Worm (Caenorhabditis elegans) whole organism, young adult: ENCODE measurements around the gene nspe-3.

ENCODE experiments used
- B0261.1 ChIP-seq: sonication (generic microtip); optimal IDR thresholded peaks from 2 replicates; lab custom pipeline; 2016; ENCODE audit warnings: mild to moderate bottlenecking, missing genetic modification characterization, moderate library complexity, missing compliant biosample characterization
- C17E4.6 ChIP-seq: fragments of 200-800 bp; sonication (Bioruptor generic); IDR thresholded peaks from 2 replicates; pipeline ENCODE4 v1.3.6; 2022; ENCODE audit warnings: missing genetic modification reagents, missing genetic modification characterization, missing compliant biosample characterization
- D2030.7 ChIP-seq: fragments of 200-800 bp; sonication (Bioruptor generic); IDR thresholded peaks from 2 replicates; pipeline ENCODE4 v1.3.6; 2022; ENCODE audit warnings: missing genetic modification reagents, missing genetic modification characterization, missing compliant biosample characterization
- F10E7.11 ChIP-seq: sonication (generic microtip); optimal IDR thresholded peaks from 2 replicates; lab custom pipeline; 2017; ENCODE audit warnings: mild to moderate bottlenecking, missing genetic modification characterization, moderate library complexity, missing compliant biosample characterization
- F49E8.2 ChIP-seq: sonication (generic microtip); optimal IDR thresholded peaks from 3 replicates; lab custom pipeline; 2017; ENCODE audit warnings: missing genetic modification characterization, mild to moderate bottlenecking, missing compliant biosample characterization, antibody characterized with exemption, moderate library complexity; ENCODE audit not compliant: insufficient read depth
- F52B5.7 ChIP-seq: sonication (generic microtip); optimal IDR thresholded peaks from 2 replicates; lab custom pipeline; 2016; ENCODE audit warnings: mild to moderate bottlenecking, missing genetic modification characterization, missing compliant biosample characterization
- T26A5.8 ChIP-seq: sonication (generic microtip); optimal IDR thresholded peaks from 2 replicates; lab custom pipeline; 2016; ENCODE audit warnings: missing genetic modification characterization, missing compliant biosample characterization
- Y67H2A.10 ChIP-seq: fragments of 200-800 bp; sonication (Bioruptor generic); conservative IDR thresholded peaks from 2 replicates; pipeline ENCODE4 v1.3.6; 2022; ENCODE audit warnings: missing genetic modification reagents, missing genetic modification characterization, missing compliant biosample characterization
- athp-1 ChIP-seq: sonication (generic microtip); optimal IDR thresholded peaks from 2 replicates; lab custom pipeline; 2017; ENCODE audit warnings: mild to moderate bottlenecking, missing genetic modification characterization, missing compliant biosample characterization
- attf-5 ChIP-seq: fragments of 200-800 bp; sonication (Bioruptor generic); optimal IDR thresholded peaks from 2 replicates; lab custom pipeline; 2018; ENCODE audit warnings: mild to moderate bottlenecking, missing genetic modification characterization, missing compliant biosample characterization
- ceh-27 ChIP-seq: fragments of 200-800 bp; sonication (Bioruptor generic); optimal IDR thresholded peaks from 2 replicates; lab custom pipeline; 2018; ENCODE audit warnings: mild to moderate bottlenecking, missing genetic modification characterization, moderate library complexity, missing compliant biosample characterization
- ceh-40 ChIP-seq: fragments of 200-800 bp; sonication (Bioruptor generic); IDR thresholded peaks from 2 replicates; pipeline ENCODE4 v1.3.6; 2022; ENCODE audit warnings: missing genetic modification characterization, missing compliant biosample characterization
- ceh-58 ChIP-seq: fragments of 200-800 bp; sonication (Bioruptor generic); IDR thresholded peaks from 2 replicates; pipeline ENCODE4 v1.3.6; 2022; ENCODE audit warnings: missing genetic modification characterization, missing compliant biosample characterization
- chd-7 ChIP-seq: sonication (generic microtip); optimal IDR thresholded peaks from 2 replicates; lab custom pipeline; 2016; ENCODE audit warnings: mild to moderate bottlenecking, missing genetic modification characterization, moderate library complexity, missing compliant biosample characterization
- die-1 ChIP-seq: sonication (generic microtip); optimal IDR thresholded peaks from 2 replicates; lab custom pipeline; 2016; ENCODE audit warnings: missing genotype, mild to moderate bottlenecking, missing genetic modification characterization, missing compliant biosample characterization
- dox-1 ChIP-seq: fragments of 200-800 bp; sonication (Bioruptor generic); IDR thresholded peaks from 2 replicates; pipeline ENCODE4 v1.3.6; 2022; ENCODE audit warnings: missing genetic modification reagents, missing genetic modification characterization, missing compliant biosample characterization
- ekl-4 ChIP-seq: fragments of 200-800 bp; sonication (Bioruptor generic); IDR thresholded peaks from 2 replicates; pipeline ENCODE4 v1.3.6; 2022; ENCODE audit warnings: missing genetic modification reagents, missing genetic modification characterization, missing compliant biosample characterization
- hrde-1 ChIP-seq: sonication (generic microtip); optimal IDR thresholded peaks from 2 replicates; lab custom pipeline; 2016; ENCODE audit warnings: missing genetic modification characterization, mild to moderate bottlenecking, missing compliant biosample characterization, moderate library complexity, missing genotype, missing genetic modification reagents, borderline replicate concordance
- let-526 ChIP-seq: fragments of 200-800 bp; sonication (Bioruptor generic); IDR thresholded peaks from 2 replicates; pipeline ENCODE4 v1.3.6; 2022; ENCODE audit warnings: missing genetic modification reagents, missing genetic modification characterization, missing compliant biosample characterization
- lin-40 ChIP-seq: sonication (generic microtip); optimal IDR thresholded peaks from 2 replicates; lab custom pipeline; 2016; ENCODE audit warnings: missing genetic modification characterization, mild to moderate bottlenecking, missing compliant biosample characterization, missing genotype, missing genetic modification reagents
- lin-54 ChIP-seq: fragments of 200-800 bp; sonication (Bioruptor generic); optimal IDR thresholded peaks from 2 replicates; lab custom pipeline; 2018; ENCODE audit warnings: mild to moderate bottlenecking, missing genetic modification characterization, missing compliant biosample characterization
- mel-28 ChIP-seq: sonication (generic microtip); optimal IDR thresholded peaks from 2 replicates; lab custom pipeline; 2016; ENCODE audit warnings: borderline replicate concordance, mild to moderate bottlenecking, missing genetic modification characterization, missing compliant biosample characterization
- nfya-1 ChIP-seq: sonication (generic microtip); optimal IDR thresholded peaks from 2 replicates; lab custom pipeline; 2017; ENCODE audit warnings: antibody characterized with exemption, missing compliant biosample characterization, missing genetic modification characterization, borderline replicate concordance; ENCODE audit not compliant: insufficient read depth
- nfya-2 ChIP-seq: fragments of 200-800 bp; sonication (Bioruptor generic); IDR thresholded peaks from 2 replicates; pipeline ENCODE4 v1.3.6; 2022; ENCODE audit warnings: missing genetic modification reagents, missing genetic modification characterization, missing compliant biosample characterization
- nfyb-1 ChIP-seq: fragments of 200-800 bp; sonication (Bioruptor generic); IDR thresholded peaks from 2 replicates; pipeline ENCODE4 v1.3.6; 2022; ENCODE audit warnings: missing genetic modification reagents, missing genetic modification characterization, missing compliant biosample characterization
- nhr-179 ChIP-seq: sonication (generic microtip); optimal IDR thresholded peaks from 2 replicates; lab custom pipeline; 2016; ENCODE audit warnings: mild to moderate bottlenecking, missing genetic modification characterization, missing compliant biosample characterization
- nhr-80 ChIP-seq: sonication (generic microtip); optimal IDR thresholded peaks from 2 replicates; lab custom pipeline; 2016; ENCODE audit warnings: missing genetic modification characterization, missing compliant biosample characterization
- pha-4 ChIP-seq: fragments of 150-350 bp; sonication (generic microtip); optimal IDR thresholded peaks from 2 replicates; lab custom pipeline; 2014; ENCODE audit warnings: missing biosample characterization, missing genetic modification reagents, missing genetic modification characterization
- rpc-1 ChIP-seq, 2 experiments: fragments of 150-350 bp in 1 of 2; sonication (generic microtip) in 1 of 2; optimal IDR thresholded peaks; 2 replicates each; lab custom pipeline; 2014 to 2018; ENCODE audit warnings: missing biosample characterization in 1 of 2, missing genetic modification characterization in 1 of 2, missing genetic modification reagents in 1 of 2, missing genotype in 1 of 2
- snpc-1.3 ChIP-seq: sonication (generic microtip); optimal IDR thresholded peaks from 2 replicates; lab custom pipeline; 2017; ENCODE audit warnings: missing genetic modification characterization, mild to moderate bottlenecking, missing compliant biosample characterization, antibody characterized with exemption, moderate library complexity, missing genotype, missing genetic modification reagents; ENCODE audit not compliant: insufficient read depth
- somi-1 ChIP-seq: fragments of 200-800 bp; sonication (Bioruptor generic); optimal IDR thresholded peaks from 2 replicates; lab custom pipeline; 2018; ENCODE audit warnings: mild to moderate bottlenecking, missing genetic modification characterization, missing compliant biosample characterization
- zim-3 ChIP-seq: sonication (generic microtip); optimal IDR thresholded peaks from 2 replicates; lab custom pipeline; 2017; ENCODE audit warnings: mild to moderate bottlenecking, missing genetic modification characterization, moderate library complexity, missing compliant biosample characterization
- ztf-18 ChIP-seq: sonication (generic microtip); optimal IDR thresholded peaks from 2 replicates; lab custom pipeline; 2016; ENCODE audit warnings: missing genotype, mild to moderate bottlenecking, missing genetic modification characterization, missing compliant biosample characterization
- ztf-22 ChIP-seq: fragments of 200-800 bp; sonication (Bioruptor generic); optimal IDR thresholded peaks from 2 replicates; lab custom pipeline; 2018; ENCODE audit warnings: mild to moderate bottlenecking, missing genetic modification characterization, moderate library complexity, missing compliant biosample characterization
- ztf-26 ChIP-seq: sonication (generic microtip); optimal IDR thresholded peaks from 2 replicates; lab custom pipeline; 2017; ENCODE audit warnings: missing genetic modification characterization, missing compliant biosample characterization

Gene nspe-3

DNA sequence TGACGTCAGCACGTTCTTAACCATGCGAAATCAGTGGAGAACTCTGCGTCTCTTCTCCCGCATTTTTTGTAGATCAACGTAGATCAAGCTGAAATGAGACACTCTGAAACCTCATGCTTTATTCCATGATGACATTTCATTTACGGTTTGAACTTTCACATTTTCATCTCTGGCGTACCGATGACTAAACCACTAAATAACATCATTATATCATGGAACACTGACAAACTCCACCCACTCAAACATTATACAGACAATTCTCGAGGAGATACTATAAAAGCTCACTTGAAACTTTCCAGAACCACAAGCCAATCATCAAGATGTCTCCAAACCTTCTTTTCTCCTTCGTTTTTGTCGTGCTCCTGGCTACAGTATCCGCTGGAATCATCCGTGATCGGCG is 9.2 kb downstream of the nspe-3 start, which contains the start of gene nspe-7:
Gene nspe-7 (plus strand): TSS at position 301 of the 400 bp plus-strand sequence.
- TF ChIP-seq rpc-1 (optimal IDR thresholded peaks at IDR 0.05; lab: Kevin White, UChicago) (no peak), rpc-1 (tag; optimal IDR thresholded peaks at IDR 0.05; lab: Kevin White, UChicago) (no peak)
- TF ChIP-seq, all 124 proteins: peak for 0

ce11 chrII:12628566-12628965 is 10.9 kb downstream of the nspe-3 start, which contains the start of gene nspe-5:
Gene nspe-5, plus strand, starts transcription at chrII:12628866.
- TF ChIP-seq D2030.7 (GFP tag; lab: Robert Waterston, UW): no peak
- TF ChIP-seq zim-3 (tag; lab: Kevin White, UChicago): no peak
- no peak for TF ChIP-seq nfya-2 (GFP tag; lab: Robert Waterston, UW)
- no peak for TF ChIP-seq F49E8.2 (tag; lab: Kevin White, UChicago)
- TF ChIP-seq Y67H2A.10 (GFP tag; lab: Robert Waterston, UW): no peak
- no peak for TF ChIP-seq nfya-1
- TF ChIP-seq nhr-179 (tag; lab: Kevin White, UChicago): no peak
- no peak for TF ChIP-seq athp-1 (tag; lab: Kevin White, UChicago)
- no peak for TF ChIP-seq ztf-22 (GFP tag; lab: Kevin White, UChicago)
- no peak for TF ChIP-seq T26A5.8
- no peak for TF ChIP-seq pha-4 (tag; lab: Kevin White, UChicago)

- no peak for TF ChIP-seq F10E7.11
- TF ChIP-seq, all 124 proteins: peak for 0
Observed at ce11 chrII:12629387-12629786, 11.7 kb downstream of the nspe-3 start, which contains the start of gene Y38E10A.28. Gene Y38E10A.28, plus strand, starts transcription at chrII:12629687.

DNA sequence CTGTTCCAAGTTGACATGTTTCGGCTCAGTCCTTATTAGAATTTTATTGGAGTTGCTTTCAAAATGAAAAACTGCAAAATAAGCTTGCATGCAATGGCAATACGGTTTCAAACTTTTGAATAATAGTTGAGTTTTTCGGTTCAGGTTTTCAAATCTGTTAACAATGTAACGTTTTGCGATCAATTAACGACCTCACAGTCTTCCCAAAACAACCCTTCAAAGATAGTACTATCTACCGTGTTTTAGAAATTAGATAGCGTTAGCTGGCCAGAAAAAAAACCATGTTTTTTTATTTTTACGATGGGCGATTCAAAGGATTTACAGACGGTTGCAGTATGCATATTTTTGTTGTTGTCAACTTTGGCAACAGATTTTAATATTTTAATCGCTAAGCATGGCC is 13.2 kb downstream of the nspe-3 start, which contains the start of gene Y38E10A.34:
Gene Y38E10A.34 (plus strand): TSS at position 301 of the 400 bp plus-strand sequence.
- TF ChIP-seq snpc-1.3 (tag; lab: Kevin White, UChicago) (no peak), C17E4.6 (GFP tag; lab: Robert Waterston, UW) (no peak), dox-1 (no peak), lin-40 (tag; lab: Kevin White, UChicago) (no peak), chd-7 (tag; lab: Kevin White, UChicago) (no peak), nfyb-1 (no peak), die-1 (tag; lab: Kevin White, UChicago) (no peak), ceh-40 (GFP tag; lab: Robert Waterston, UW) (no peak), ztf-26 (no peak), mel-28 (tag; lab: Kevin White, UChicago) (no peak), ekl-4 (GFP tag; lab: Robert Waterston, UW) (no peak), ztf-18 (tag; lab: Kevin White, UChicago) (no peak), hrde-1 (tag; lab: Kevin White, UChicago) (no peak), F52B5.7 (tag; lab: Kevin White, UChicago) (no peak), ceh-58 (no peak)

DNA sequence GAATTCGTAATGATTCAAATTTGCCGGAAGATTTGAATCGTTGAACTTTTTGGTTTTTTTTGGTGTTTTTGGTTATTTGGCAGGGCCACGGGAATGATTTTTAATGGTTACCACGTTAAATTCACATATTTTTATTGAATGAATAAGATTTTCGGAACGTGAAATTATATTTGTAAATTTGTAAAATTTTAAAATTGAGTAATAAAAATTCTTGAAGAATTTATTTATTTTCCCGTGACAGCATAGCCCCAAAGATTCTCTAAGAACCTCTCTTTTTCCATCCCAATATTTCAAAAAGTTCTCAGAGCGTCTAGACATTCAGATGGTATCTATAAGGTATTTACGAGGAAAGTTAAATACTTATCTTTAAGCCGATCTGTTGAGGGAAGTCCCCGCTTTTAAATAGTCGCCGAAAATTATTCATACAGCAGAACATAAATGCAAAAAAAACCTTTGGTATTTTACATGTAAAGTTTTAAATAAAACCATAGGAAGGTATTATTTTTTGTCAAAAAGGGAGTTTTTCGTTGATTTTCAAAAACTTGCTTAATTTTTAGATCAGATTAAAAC is 17.1 kb downstream of the nspe-3 start, which contains the start of gene Y38E10A.17:
Gene Y38E10A.17 (minus strand): TSS at position 51 of the 570 bp plus-strand sequence.
- TF ChIP-seq ztf-22 (GFP tag; lab: Kevin White, UChicago) (no peak), ekl-4 (GFP tag; lab: Robert Waterston, UW) (no peak), ceh-40 (GFP tag; lab: Robert Waterston, UW) (no peak), nhr-80 (no peak), lin-54 (GFP tag; lab: Kevin White, UChicago) (no peak), attf-5 (GFP tag; lab: Kevin White, UChicago) (no peak), let-526 (no peak), ceh-27 (GFP tag; lab: Kevin White, UChicago) (no peak), nfya-1 (no peak), somi-1 (GFP tag; lab: Kevin White, UChicago) (no peak), B0261.1 (tag; lab: Kevin White, UChicago) (no peak)
